Worm (Caenorhabditis elegans) whole organism, late embryonic: ENCODE results near the gene cyp-35B1.

Experiments used
- C08G9.2 ChIP-seq: sonication (generic microtip); optimal IDR thresholded peaks from 2 replicates; lab custom pipeline; 2016; ENCODE audit warnings: mild to moderate bottlenecking, missing genetic modification characterization, moderate library complexity, missing compliant biosample characterization
- ceh-9 ChIP-seq: sonication (generic microtip); optimal IDR thresholded peaks from 2 replicates; lab custom pipeline; 2016; ENCODE audit warnings: mild to moderate bottlenecking, missing genetic modification characterization, inconsistent platforms, missing compliant biosample characterization
- dve-1 ChIP-seq: sonication (generic microtip); optimal IDR thresholded peaks from 2 replicates; lab custom pipeline; 2017; ENCODE audit warnings: antibody characterized with exemption, mild to moderate bottlenecking, missing genetic modification characterization, missing compliant biosample characterization
- fax-1 ChIP-seq: sonication (generic microtip); optimal IDR thresholded peaks from 2 replicates; lab custom pipeline; 2016; ENCODE audit warnings: missing genotype, missing genetic modification characterization, missing compliant biosample characterization
- fkh-10 ChIP-seq: fragments of 150-350 bp; optimal IDR thresholded peaks from 2 replicates; lab custom pipeline; 2014; ENCODE audit warnings: missing biosample characterization, missing genetic modification reagents, missing genetic modification characterization
- fkh-6 ChIP-seq: sonication (generic microtip); optimal IDR thresholded peaks from 2 replicates; lab custom pipeline; 2016; ENCODE audit warnings: missing genetic modification characterization, missing compliant biosample characterization
- hlh-13 ChIP-seq: fragments of 200-800 bp; sonication (Bioruptor generic); optimal IDR thresholded peaks from 2 replicates; lab custom pipeline; 2018; ENCODE audit warnings: mild to moderate bottlenecking, missing genetic modification characterization, missing compliant biosample characterization
- hlh-30 ChIP-seq: sonication (generic microtip); optimal IDR thresholded peaks from 2 replicates; lab custom pipeline; 2017; ENCODE audit warnings: antibody characterized with exemption, missing genetic modification characterization, missing compliant biosample characterization; ENCODE audit not compliant: insufficient read depth
- madf-2 ChIP-seq: sonication (generic microtip); optimal IDR thresholded peaks from 2 replicates; lab custom pipeline; 2017; ENCODE audit warnings: missing genetic modification characterization, missing compliant biosample characterization
- nfya-1 ChIP-seq: sonication (generic microtip); optimal IDR thresholded peaks from 2 replicates; lab custom pipeline; 2017; ENCODE audit warnings: missing genetic modification characterization, mild to moderate bottlenecking, missing compliant biosample characterization, antibody characterized with exemption, moderate library complexity
- sox-2 ChIP-seq: fragments of 200-800 bp; sonication (Bioruptor generic); IDR thresholded peaks from 2 replicates; pipeline ENCODE4 v1.3.6; 2022; ENCODE audit warnings: missing genetic modification reagents, missing genetic modification characterization, missing compliant biosample characterization
- zip-5 ChIP-seq: sonication (generic microtip); optimal IDR thresholded peaks from 2 replicates; lab custom pipeline; 2016; ENCODE audit warnings: missing genetic modification characterization, missing compliant biosample characterization

Gene cyp-35B1

DNA sequence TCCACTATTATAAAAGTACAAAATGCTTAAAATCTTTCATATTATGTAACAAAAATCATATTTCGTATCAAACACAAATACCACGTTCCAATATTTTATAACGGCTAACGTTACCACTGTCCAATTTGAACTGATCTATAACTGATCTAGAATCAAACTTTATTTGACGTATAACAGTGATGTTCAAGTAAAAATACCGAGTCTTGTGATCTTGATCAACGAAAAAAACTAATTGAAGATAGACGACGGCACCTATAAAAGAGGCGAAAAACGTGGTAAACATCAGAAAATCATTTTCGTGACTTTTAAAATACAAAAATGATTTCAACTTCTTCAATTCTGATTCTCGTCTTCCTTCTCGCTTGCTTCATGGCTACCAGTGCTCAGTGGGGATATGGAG is 48.8 kb downstream of the cyp-35B1 start, which contains the start of gene nlp-28:
TSS of gene nlp-28 (plus strand) at position 285 of the 400 bp plus-strand sequence.
- no peak for TF ChIP-seq C08G9.2 (tag; lab: Kevin White, UChicago)
- no peak for TF ChIP-seq dve-1
- no peak for TF ChIP-seq sox-2 (GFP tag; lab: Robert Waterston, UW)
- TF ChIP-seq, all 69 proteins: peak for 0

DNA sequence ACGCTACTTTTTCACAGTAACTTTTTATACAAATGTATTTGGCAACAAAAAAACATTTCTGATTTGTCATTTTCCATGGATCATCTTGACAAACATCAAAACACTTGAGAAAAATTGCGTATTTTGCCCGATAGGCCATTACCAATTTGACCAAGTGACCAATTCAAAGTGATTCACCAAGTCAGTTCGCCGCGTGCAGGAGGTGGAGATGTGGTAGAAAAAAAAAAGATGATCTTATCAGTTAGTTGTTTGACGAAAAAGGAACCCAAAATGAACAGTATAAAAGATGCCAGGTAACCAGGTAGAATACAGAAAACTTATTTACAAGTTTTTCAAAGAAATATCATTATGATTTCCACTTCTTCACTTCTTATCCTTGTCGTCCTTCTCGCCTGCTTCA is 50.2 kb downstream of the cyp-35B1 start, which contains the start of gene nlp-27:
TSS of gene nlp-27 (plus strand) at position 309 of the 400 bp plus-strand sequence.
- TF ChIP-seq hlh-13 (GFP tag; lab: Kevin White, UChicago), result no peak
- TF ChIP-seq fkh-6 (tag; lab: Kevin White, UChicago), result no peak
- TF ChIP-seq ceh-9 (tag; lab: Kevin White, UChicago), result no peak
- TF ChIP-seq hlh-30 (tag; lab: Kevin White, UChicago), result no peak
- TF ChIP-seq madf-2, result no peak
- no peak for TF ChIP-seq nfya-1
- TF ChIP-seq fkh-10, result no peak
- TF ChIP-seq zip-5 (tag; lab: Kevin White, UChicago), result no peak
- TF ChIP-seq fax-1 (tag; lab: Kevin White, UChicago), result no peak
- TF ChIP-seq C08G9.2 (tag; lab: Kevin White, UChicago), result no peak
